Fruit fly (Drosophila melanogaster): ENCODE measurements around the gene Tsp.
A peak's percentile ranks its signal among the peaks of the same experiment; 100 is the strongest.

Tsp gene

dm6 chr2L:6698387-6698786 lies 10.5 kb downstream of the Tsp start (continued):
- TF ChIP-seq kni (GFP tag; optimal IDR thresholded peaks at IDR 0.05) (no peak), sima (GFP tag; optimal IDR thresholded peaks at IDR 0.05) (no peak), lab (GFP tag; optimal IDR thresholded peaks at IDR 0.05) (peak; percentile 48), dpn (GFP tag; optimal IDR thresholded peaks at IDR 0.05) (peak in 1 of 2 experiments; percentile 59), Trl (optimal IDR thresholded peaks at IDR 0.05) (no peak), Trl (GFP tag; optimal IDR thresholded peaks at IDR 0.05) (no peak), pho (GFP tag; optimal IDR thresholded peaks at IDR 0.05) (no peak), Nf-YC (tag; optimal IDR thresholded peaks at IDR 0.05) (no peak), hth (optimal IDR thresholded peaks at IDR 0.05) (no peak), pnt (GFP tag; optimal IDR thresholded peaks at IDR 0.05) (no peak), Camta (GFP tag; optimal IDR thresholded peaks at IDR 0.05) (no peak), Fer3 (tag; optimal IDR thresholded peaks at IDR 0.05) (peak; percentile 22), z (GFP tag; IDR thresholded peaks at IDR 0.05) (no peak), eve (GFP tag; optimal IDR thresholded peaks at IDR 0.05) (no peak), CG31388 (GFP tag; optimal IDR thresholded peaks at IDR 0.05) (no peak), CG1792 (GFP tag; optimal IDR thresholded peaks at IDR 0.05) (no peak), CG15479 (GFP tag; optimal IDR thresholded peaks at IDR 0.05) (no peak), Hr39 (optimal IDR thresholded peaks at IDR 0.05) (no peak), cg (GFP tag; optimal IDR thresholded peaks at IDR 0.05) (no peak), psq (GFP tag; optimal IDR thresholded peaks at IDR 0.05) (no peak), nom (GFP tag; optimal IDR thresholded peaks at IDR 0.05) (no peak), CG17568 (GFP tag; optimal IDR thresholded peaks at IDR 0.05) (no peak), Fer1 (GFP tag; optimal IDR thresholded peaks at IDR 0.05) (peak; percentile 2), gfzf (GFP tag; optimal IDR thresholded peaks at IDR 0.05) (no peak), Dek (tag; optimal IDR thresholded peaks at IDR 0.05) (no peak), CG9817 (tag; optimal IDR thresholded peaks at IDR 0.05) (peak; percentile 16), nerfin-2 (GFP tag; IDR thresholded peaks at IDR 0.05; ENCODE audit: partially characterized antibody) (no peak), Abd-B (GFP tag; optimal IDR thresholded peaks at IDR 0.05) (peak; percentile 13), stc (GFP tag; IDR thresholded peaks at IDR 0.05) (peak; percentile 71), CG9932 (GFP tag; IDR thresholded peaks at IDR 0.05) (peak; percentile 37; the same call in 1 of the 2 replicates), CG4328 (GFP tag; optimal IDR thresholded peaks at IDR 0.05) (no peak), CG4854 (GFP tag; optimal IDR thresholded peaks at IDR 0.05) (no peak), CG6175 (GFP tag; IDR thresholded peaks at IDR 0.05) (0 out of 3 replicates have a peak, but pooled peaks have one; percentile 20), Hmr (GFP tag; optimal IDR thresholded peaks at IDR 0.05) (peak; percentile 16), Dll (GFP tag; IDR thresholded peaks at IDR 0.05; ENCODE audit: partially characterized antibody) (no peak), unc-4 (GFP tag; IDR thresholded peaks at IDR 0.05; ENCODE audit: partially characterized antibody) (no peak), CHES-1-like (GFP tag; optimal IDR thresholded peaks at IDR 0.05) (no peak), BtbVII (GFP tag; optimal IDR thresholded peaks at IDR 0.05) (no peak), dmrt11E (tag; optimal IDR thresholded peaks at IDR 0.05) (peak; percentile 46), Hey (tag; optimal IDR thresholded peaks at IDR 0.05) (no peak), gcm2 (GFP tag; optimal IDR thresholded peaks at IDR 0.05) (no peak), yki (optimal IDR thresholded peaks at IDR 0.05) (no peak), ato (GFP tag; IDR thresholded peaks at IDR 0.05; ENCODE audit: partially characterized antibody) (no peak), abd-A (tag; optimal IDR thresholded peaks at IDR 0.05) (no peak), CG2120 (GFP tag; optimal IDR thresholded peaks at IDR 0.05) (peak; percentile 47), CG43689 (GFP tag; IDR thresholded peaks at IDR 0.05) (no peak), Poxn (GFP tag; IDR thresholded peaks at IDR 0.05) (no peak), pros (GFP tag; optimal IDR thresholded peaks at IDR 0.05) (no peak), Opbp (GFP tag; IDR thresholded peaks at IDR 0.05; ENCODE audit: partially characterized antibody) (no peak), pita (GFP tag; optimal IDR thresholded peaks at IDR 0.05) (no peak), CG5953 (GFP tag; IDR thresholded peaks at IDR 0.05) (no peak), Rx (GFP tag; IDR thresholded peaks at IDR 0.05) (peak; percentile 33; the same call in 1 of the 2 replicates)
